Worm (Caenorhabditis elegans): ENCODE data around the gene W07G4.2.

DNA sequence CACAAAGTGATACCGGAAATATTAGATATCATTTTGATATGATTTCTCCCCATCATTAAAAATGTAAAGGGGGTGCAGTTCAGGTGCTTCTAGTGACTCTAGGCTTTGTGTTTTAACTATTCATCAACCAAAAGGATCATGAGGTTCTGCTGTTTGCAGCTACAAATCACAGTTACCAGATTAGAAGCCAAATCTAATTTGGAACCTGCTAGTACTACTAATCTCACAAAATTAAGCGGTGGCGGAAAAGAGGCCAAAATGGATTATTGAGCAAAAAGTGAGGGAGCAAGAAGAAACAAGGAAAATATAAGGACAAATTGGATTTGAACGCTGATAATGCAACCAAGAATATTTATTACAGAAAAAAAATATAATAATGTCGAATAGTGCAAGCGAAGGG is 37.8 kb upstream of the W07G4.2 start:
- TF ChIP-seq F26F4.8 (GFP tag; conservative IDR thresholded peaks at IDR 0.05) (no peak), nhr-28 (tag; optimal IDR thresholded peaks at IDR 0.05) (no peak), mxl-3 (GFP tag; optimal IDR thresholded peaks at IDR 0.05) (no peak), lin-13 (GFP tag; optimal IDR thresholded peaks at IDR 0.05) (no peak)

Data from whole organism, L4 larva.